Worm (Caenorhabditis elegans) whole organism, late embryonic: ENCODE data around the gene mpst-2.

Experiments
- C08G9.2 ChIP-seq: sonication (generic microtip); optimal IDR thresholded peaks from 2 replicates; lab custom pipeline; 2016; ENCODE audit warnings: mild to moderate bottlenecking, missing genetic modification characterization, moderate library complexity, missing compliant biosample characterization
- K09A11.1 ChIP-seq: sonication (generic microtip); optimal IDR thresholded peaks from 2 replicates; lab custom pipeline; 2017; ENCODE audit warnings: antibody characterized with exemption, mild to moderate bottlenecking, missing genetic modification characterization, missing compliant biosample characterization; ENCODE audit not compliant: insufficient read depth
- Y22D7AL.16 ChIP-seq: sonication (generic microtip); optimal IDR thresholded peaks from 2 replicates; lab custom pipeline; 2016; ENCODE audit warnings: missing genetic modification characterization, missing compliant biosample characterization
- elt-2 ChIP-seq: sonication (generic microtip); optimal IDR thresholded peaks from 2 replicates; lab custom pipeline; 2016; ENCODE audit warnings: missing genetic modification reagents, missing genetic modification characterization, missing compliant biosample characterization
- pha-2 ChIP-seq: sonication (generic microtip); optimal IDR thresholded peaks from 2 replicates; lab custom pipeline; 2017; ENCODE audit warnings: mild to moderate bottlenecking, missing genetic modification characterization, missing compliant biosample characterization

DNA sequence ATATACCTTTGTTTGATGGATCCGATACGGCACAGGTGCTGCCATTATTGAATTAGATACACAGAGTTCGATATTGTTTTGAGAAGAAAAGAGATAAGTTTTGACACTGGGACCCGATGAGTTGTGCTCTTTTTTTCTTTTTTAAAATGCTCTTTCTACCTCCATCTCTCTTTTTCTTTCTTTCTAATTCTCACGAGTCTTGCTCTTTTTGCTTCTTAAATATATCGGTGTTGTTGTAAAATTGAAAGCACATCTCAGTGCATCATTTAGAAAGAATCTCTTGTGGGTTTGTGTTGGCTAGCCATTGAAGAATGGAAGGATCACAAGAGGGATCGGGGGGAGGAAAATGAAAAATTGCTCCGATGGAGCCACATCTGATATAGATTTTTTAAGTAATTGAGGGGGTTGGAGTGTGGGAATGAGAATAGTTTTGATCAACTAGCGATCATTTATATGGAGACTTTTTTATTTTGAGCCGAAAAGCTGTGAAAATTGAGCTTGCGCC, 16.1 kb upstream of the mpst-2 start, which contains the start of gene H12D21.9:
- TF ChIP-seq K09A11.1 (tag; lab: Kevin White, UChicago) (no peak), elt-2 (tag; lab: Kevin White, UChicago) (no peak), pha-2 (tag; lab: Kevin White, UChicago) (no peak), C08G9.2 (tag; lab: Kevin White, UChicago) (no peak), Y22D7AL.16 (tag; lab: Kevin White, UChicago) (no peak)
